Fruit fly (Drosophila melanogaster) S2 (cell line): ENCODE data around the gene CG13310.

ENCODE experiments used
- CG8478 ChIP-seq: fragments of >200 bp; optimal IDR thresholded peaks from 2 replicates; lab custom pipeline; 2018
- CTCF ChIP-seq, 2 experiments: fragments of >200 bp; optimal IDR thresholded peaks; 2 replicates each; lab custom pipeline; 2018

The CG13310 gene

dm6 chr3L:8770616-8771229, 29.6 kb downstream of the CG13310 start:
- TF ChIP-seq CG8478 (lab: Kevin White, UChicago): no peak
- no peak for TF ChIP-seq CTCF (optimal IDR thresholded peaks at IDR 0.05; lab: Kevin White, UChicago)

dm6 chr3L:8767876-8768275, 32.5 kb downstream of the CG13310 start:
- TF ChIP-seq CTCF (optimal IDR thresholded peaks at IDR 0.05; lab: Kevin White, UChicago): no peak
- TF ChIP-seq CG8478 (lab: Kevin White, UChicago): no peak

- TF ChIP-seq CG8478 (lab: Kevin White, UChicago): no peak
- no peak for TF ChIP-seq CTCF (optimal IDR thresholded peaks at IDR 0.05; lab: Kevin White, UChicago)
Measured at dm6 chr3L:8765969-8766538, 34.3 kb downstream of the CG13310 start.

dm6 chr3L:8765493-8765892, 34.8 kb downstream of the CG13310 start:
- TF ChIP-seq CTCF (optimal IDR thresholded peaks at IDR 0.05; lab: Kevin White, UChicago) (no peak), CG8478 (lab: Kevin White, UChicago) (no peak)

dm6 chr3L:8763794-8764193, 36.5 kb downstream of the CG13310 start:
- TF ChIP-seq CG8478 (lab: Kevin White, UChicago): no peak
- no peak for TF ChIP-seq CTCF (optimal IDR thresholded peaks at IDR 0.05; lab: Kevin White, UChicago)

- no peak for TF ChIP-seq CTCF (optimal IDR thresholded peaks at IDR 0.05; lab: Kevin White, UChicago)
- no peak for TF ChIP-seq CG8478 (lab: Kevin White, UChicago)
Measured at dm6 chr3L:8763037-8763454, 37.3 kb downstream of the CG13310 start.

dm6 chr3L:8755689-8756088, 44.6 kb downstream of the CG13310 start, which contains the start of gene CG6576:
Gene CG6576, plus strand, starts transcription at chr3L:8755989.
- TF ChIP-seq CG8478 (lab: Kevin White, UChicago): no peak

- TF ChIP-seq CTCF (optimal IDR thresholded peaks at IDR 0.05; lab: Kevin White, UChicago): no peak
- no peak for TF ChIP-seq CG8478 (lab: Kevin White, UChicago)
Measured at dm6 chr3L:8753592-8753991, 46.7 kb downstream of the CG13310 start, which contains the start of gene Fhos. Gene Fhos, plus strand, starts transcription at chr3L:8753619.

dm6 chr3L:8751262-8751661, 49.1 kb downstream of the CG13310 start:
- TF ChIP-seq CG8478 (lab: Kevin White, UChicago) (no peak), CTCF (optimal IDR thresholded peaks at IDR 0.05; lab: Kevin White, UChicago) (no peak)

- TF ChIP-seq CTCF (optimal IDR thresholded peaks at IDR 0.05; lab: Kevin White, UChicago) (no peak), CG8478 (lab: Kevin White, UChicago) (no peak)
Measured at dm6 chr3L:8749676-8750654, 50.4 kb downstream of the CG13310 start, which contains the start of gene CG13306. Gene CG13306, minus strand, starts transcription at chr3L:8749726.

dm6 chr3L:8748839-8749238, 51.5 kb downstream of the CG13310 start:
- TF ChIP-seq CG8478 (lab: Kevin White, UChicago): no peak
- TF ChIP-seq CTCF (optimal IDR thresholded peaks at IDR 0.05; lab: Kevin White, UChicago): peak; percentile 85 to 98
